Worm (Caenorhabditis elegans) whole organism, young adult: ENCODE results near the gene ZK795.3.

Source experiments
- B0035.1 ChIP-seq: sonication (generic microtip); optimal IDR thresholded peaks from 2 replicates; lab custom pipeline; 2016; ENCODE audit warnings: missing genetic modification characterization, mild to moderate bottlenecking, missing compliant biosample characterization, missing genotype, missing genetic modification reagents
- F23B12.7 ChIP-seq: sonication (generic microtip); optimal IDR thresholded peaks from 2 replicates; lab custom pipeline; 2017; ENCODE audit warnings: missing genetic modification characterization, mild to moderate bottlenecking, missing compliant biosample characterization, antibody characterized with exemption, moderate library complexity; ENCODE audit not compliant: insufficient read depth
- F39B2.1 ChIP-seq: fragments of 200-800 bp; sonication (Bioruptor generic); IDR thresholded peaks from 2 replicates; pipeline ENCODE4 v1.3.6; 2022; ENCODE audit warnings: missing genetic modification reagents, missing genetic modification characterization, missing compliant biosample characterization
- F52B5.7 ChIP-seq: sonication (generic microtip); optimal IDR thresholded peaks from 2 replicates; lab custom pipeline; 2016; ENCODE audit warnings: mild to moderate bottlenecking, missing genetic modification characterization, missing compliant biosample characterization
- F55B11.4 ChIP-seq: sonication (generic microtip); optimal IDR thresholded peaks from 2 replicates; lab custom pipeline; 2016; ENCODE audit warnings: missing compliant biosample characterization, missing genetic modification characterization, borderline replicate concordance; ENCODE audit not compliant: insufficient read depth
- ZK185.1 ChIP-seq: sonication (generic microtip); optimal IDR thresholded peaks from 2 replicates; lab custom pipeline; 2016; ENCODE audit warnings: mild to moderate bottlenecking, missing genetic modification characterization, missing compliant biosample characterization; ENCODE audit not compliant: poor library complexity, severe bottlenecking
- aptf-2 ChIP-seq: fragments of 200-800 bp; sonication (Bioruptor generic); conservative IDR thresholded peaks from 2 replicates; pipeline ENCODE4 v1.3.6; 2022; ENCODE audit warnings: missing genetic modification reagents, missing genetic modification characterization, missing compliant biosample characterization
- atf-7 ChIP-seq: sonication (generic microtip); optimal IDR thresholded peaks from 2 replicates; lab custom pipeline; 2017; ENCODE audit warnings: mild to moderate bottlenecking, missing genetic modification characterization, missing compliant biosample characterization
- attf-3 ChIP-seq: fragments of 200-800 bp; sonication (Bioruptor generic); conservative IDR thresholded peaks from 2 replicates; pipeline ENCODE4 v1.3.6; 2022; ENCODE audit warnings: missing genetic modification reagents, missing genetic modification characterization, missing compliant biosample characterization
- bed-1 ChIP-seq: fragments of 200-800 bp; sonication (Bioruptor generic); IDR thresholded peaks from 2 replicates; pipeline ENCODE4 v1.3.6; 2022; ENCODE audit warnings: missing genetic modification reagents, missing genetic modification characterization, missing compliant biosample characterization
- ccch-3 ChIP-seq: fragments of 200-800 bp; sonication (Bioruptor generic); optimal IDR thresholded peaks from 2 replicates; lab custom pipeline; 2018; ENCODE audit warnings: mild to moderate bottlenecking, missing genetic modification characterization, missing compliant biosample characterization
- cebp-2 ChIP-seq: fragments of 200-800 bp; sonication (Bioruptor generic); IDR thresholded peaks from 2 replicates; pipeline ENCODE4 v1.3.6; 2022; ENCODE audit warnings: missing genetic modification characterization, missing compliant biosample characterization
- ceh-100 ChIP-seq: fragments of 200-800 bp; sonication (Bioruptor generic); IDR thresholded peaks from 2 replicates; pipeline ENCODE4 v1.3.6; 2022; ENCODE audit warnings: missing genetic modification reagents, missing genetic modification characterization, missing compliant biosample characterization
- ceh-40 ChIP-seq: fragments of 200-800 bp; sonication (Bioruptor generic); IDR thresholded peaks from 2 replicates; pipeline ENCODE4 v1.3.6; 2022; ENCODE audit warnings: missing genetic modification characterization, missing compliant biosample characterization
- him-1 ChIP-seq: sonication (generic microtip); optimal IDR thresholded peaks from 2 replicates; lab custom pipeline; 2016; ENCODE audit warnings: missing genotype, missing genetic modification reagents, missing genetic modification characterization, missing compliant biosample characterization
- hlh-12 ChIP-seq: sonication (generic microtip); optimal IDR thresholded peaks from 2 replicates; lab custom pipeline; 2016; ENCODE audit warnings: missing genetic modification characterization, missing compliant biosample characterization
- hmg-20 ChIP-seq: fragments of 200-800 bp; sonication (Bioruptor generic); IDR thresholded peaks from 2 replicates; pipeline ENCODE4 v1.3.6; 2022; ENCODE audit warnings: missing genetic modification reagents, missing genetic modification characterization, missing compliant biosample characterization
- let-607 ChIP-seq, 2 experiments: fragments of 200-800 bp in 1 of 2; sonication (Bioruptor generic) in 1 of 2; sonication (generic microtip) in 1 of 2; optimal IDR thresholded peaks; 2 replicates each; lab custom pipeline; 2016 to 2018; ENCODE audit warnings: mild to moderate bottlenecking in 2 of 2, missing compliant biosample characterization in 2 of 2, missing genetic modification characterization in 2 of 2, moderate library complexity in 2 of 2, missing genotype in 1 of 2
- lin-35 ChIP-seq, 3 experiments: fragments of 150-350 bp in 2 of 3; sonication (generic microtip) in 1 of 3; optimal IDR thresholded peaks; 2 replicates each; lab custom pipeline; 2014 to 2018; ENCODE audit warnings: missing biosample characterization in 3 of 3, missing genetic modification characterization in 3 of 3, missing genetic modification reagents in 3 of 3
- lin-40 ChIP-seq: sonication (generic microtip); optimal IDR thresholded peaks from 2 replicates; lab custom pipeline; 2016; ENCODE audit warnings: missing genetic modification characterization, mild to moderate bottlenecking, missing compliant biosample characterization, missing genotype, missing genetic modification reagents
- lin-54 ChIP-seq: fragments of 200-800 bp; sonication (Bioruptor generic); optimal IDR thresholded peaks from 2 replicates; lab custom pipeline; 2018; ENCODE audit warnings: mild to moderate bottlenecking, missing genetic modification characterization, missing compliant biosample characterization
- lsl-1 ChIP-seq: fragments of 200-800 bp; sonication (Bioruptor generic); optimal IDR thresholded peaks from 2 replicates; lab custom pipeline; 2018; ENCODE audit warnings: mild to moderate bottlenecking, missing genetic modification characterization, moderate library complexity, missing compliant biosample characterization
- lsy-27 ChIP-seq: sonication (generic microtip); optimal IDR thresholded peaks from 2 replicates; lab custom pipeline; 2017; ENCODE audit warnings: missing genetic modification characterization, mild to moderate bottlenecking, missing compliant biosample characterization, antibody characterized with exemption, missing genotype, borderline replicate concordance; ENCODE audit not compliant: insufficient read depth
- madf-10 ChIP-seq: sonication (generic microtip); optimal IDR thresholded peaks from 2 replicates; lab custom pipeline; 2016; ENCODE audit warnings: mild to moderate bottlenecking, missing genetic modification characterization, missing compliant biosample characterization
- madf-3 ChIP-seq: fragments of 200-800 bp; sonication (Bioruptor generic); IDR thresholded peaks from 2 replicates; pipeline ENCODE4 v1.3.6; 2022; ENCODE audit warnings: missing genetic modification reagents, missing genetic modification characterization, missing compliant biosample characterization
- mxl-1 ChIP-seq: sonication (generic microtip); optimal IDR thresholded peaks from 2 replicates; lab custom pipeline; 2016; ENCODE audit warnings: missing genetic modification characterization, missing compliant biosample characterization
- nhr-179 ChIP-seq: sonication (generic microtip); optimal IDR thresholded peaks from 2 replicates; lab custom pipeline; 2016; ENCODE audit warnings: mild to moderate bottlenecking, missing genetic modification characterization, missing compliant biosample characterization
- nhr-27 ChIP-seq: fragments of 200-800 bp; sonication (Bioruptor generic); optimal IDR thresholded peaks from 2 replicates; lab custom pipeline; 2018; ENCODE audit warnings: mild to moderate bottlenecking, missing genetic modification characterization, moderate library complexity, missing compliant biosample characterization
- nhr-80 ChIP-seq: sonication (generic microtip); optimal IDR thresholded peaks from 2 replicates; lab custom pipeline; 2016; ENCODE audit warnings: missing genetic modification characterization, missing compliant biosample characterization
- nhr-90 ChIP-seq: sonication (generic microtip); optimal IDR thresholded peaks from 2 replicates; lab custom pipeline; 2016; ENCODE audit warnings: missing genotype, mild to moderate bottlenecking, missing genetic modification characterization, missing compliant biosample characterization
- pha-4 ChIP-seq: fragments of 150-350 bp; sonication (generic microtip); optimal IDR thresholded peaks from 2 replicates; lab custom pipeline; 2014; ENCODE audit warnings: missing biosample characterization, missing genetic modification reagents, missing genetic modification characterization
- rec-8 ChIP-seq, 2 experiments: sonication (generic microtip); optimal IDR thresholded peaks; 2 replicates each; lab custom pipeline; 2016; ENCODE audit warnings: mild to moderate bottlenecking in 2 of 2, missing genetic modification characterization in 2 of 2, missing genetic modification reagents in 2 of 2, missing genotype in 2 of 2, missing biosample characterization in 1 of 2, missing compliant biosample characterization in 1 of 2, moderate library complexity in 1 of 2
- snpc-1.1 ChIP-seq: sonication (generic microtip); optimal IDR thresholded peaks from 2 replicates; lab custom pipeline; 2017; ENCODE audit warnings: missing genetic modification characterization, mild to moderate bottlenecking, missing compliant biosample characterization, antibody characterized with exemption, moderate library complexity, missing genotype, missing genetic modification reagents; ENCODE audit not compliant: insufficient read depth
- snpc-3.4 ChIP-seq: sonication (generic microtip); optimal IDR thresholded peaks from 2 replicates; lab custom pipeline; 2017; ENCODE audit warnings: missing genetic modification characterization, mild to moderate bottlenecking, missing compliant biosample characterization, antibody characterized with exemption, moderate library complexity, missing genotype, missing genetic modification reagents
- snpc-4 ChIP-seq, 5 experiments: fragments of 150-350 bp in 1 of 5; sonication (generic microtip) in 4 of 5; optimal IDR thresholded peaks; 2 replicates each; lab custom pipeline; 2014 to 2018; ENCODE audit warnings: missing genetic modification characterization in 5 of 5, missing biosample characterization in 3 of 5, antibody characterized with exemption in 2 of 5, mild to moderate bottlenecking in 2 of 5, missing compliant biosample characterization in 2 of 5, missing genotype in 2 of 5, moderate library complexity in 2 of 5, missing genetic modification reagents in 1 of 5
- unc-130 ChIP-seq: sonication (generic microtip); optimal IDR thresholded peaks from 2 replicates; lab custom pipeline; 2016; ENCODE audit warnings: missing genetic modification reagents, missing genetic modification characterization, missing compliant biosample characterization
- xnd-1 ChIP-seq: sonication (generic microtip); optimal IDR thresholded peaks from 2 replicates; lab custom pipeline; 2016; ENCODE audit warnings: missing genotype, missing genetic modification reagents, missing genetic modification characterization, missing compliant biosample characterization
- ztf-22 ChIP-seq: fragments of 200-800 bp; sonication (Bioruptor generic); optimal IDR thresholded peaks from 2 replicates; lab custom pipeline; 2018; ENCODE audit warnings: mild to moderate bottlenecking, missing genetic modification characterization, moderate library complexity, missing compliant biosample characterization
- ztf-26 ChIP-seq: sonication (generic microtip); optimal IDR thresholded peaks from 2 replicates; lab custom pipeline; 2017; ENCODE audit warnings: missing genetic modification characterization, missing compliant biosample characterization
- ztf-6 ChIP-seq: fragments of 200-800 bp; sonication (Bioruptor generic); IDR thresholded peaks from 2 replicates; pipeline ENCODE4 v1.3.6; 2022; ENCODE audit warnings: missing genetic modification reagents, missing genetic modification characterization, missing compliant biosample characterization

The ZK795.3 gene

DNA sequence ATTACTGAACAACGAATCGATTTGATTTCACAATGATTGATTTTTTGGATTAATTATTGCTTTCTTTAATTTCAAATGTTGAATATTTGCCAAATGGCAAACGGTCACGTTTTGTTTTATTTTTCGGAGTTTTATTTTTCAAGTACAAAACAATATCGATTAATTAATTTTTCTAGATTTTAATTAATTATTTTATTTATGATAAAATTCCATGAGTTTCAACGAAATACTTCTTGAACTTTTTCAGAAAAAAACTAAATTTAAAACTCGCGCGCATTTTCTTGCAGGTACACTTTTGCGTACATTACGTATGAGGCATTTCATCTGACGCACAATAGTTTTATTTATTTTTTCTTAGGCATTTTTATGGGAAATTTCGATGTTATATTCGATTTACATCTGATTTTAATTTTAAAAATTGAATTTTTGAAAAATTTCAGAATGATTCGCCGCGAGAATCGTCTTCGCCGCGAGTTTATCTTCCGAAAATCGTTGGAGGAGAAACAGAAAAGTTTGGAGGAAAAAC, at the start of gene ZK795.3, which contains the start of gene ZK795.2 (continued):
- TF ChIP-seq F23B12.7 = peak; percentile 35
- no peak for TF ChIP-seq let-607 (tag; optimal IDR thresholded peaks at IDR 0.05; lab: Kevin White, UChicago)
- TF ChIP-seq ztf-6 (GFP tag; lab: Robert Waterston, UW) = no peak
- TF ChIP-seq lin-54 (GFP tag; lab: Kevin White, UChicago) = peak; percentile 97
- peak; percentile 2 for TF ChIP-seq him-1
- no peak for TF ChIP-seq hmg-20 (GFP tag; lab: Robert Waterston, UW)
- TF ChIP-seq nhr-90 (tag; lab: Kevin White, UChicago) = no peak
- no peak for TF ChIP-seq B0035.1 (tag; lab: Kevin White, UChicago)
- TF ChIP-seq madf-3 = no peak
- TF ChIP-seq, all 124 proteins: peak for 13

DNA sequence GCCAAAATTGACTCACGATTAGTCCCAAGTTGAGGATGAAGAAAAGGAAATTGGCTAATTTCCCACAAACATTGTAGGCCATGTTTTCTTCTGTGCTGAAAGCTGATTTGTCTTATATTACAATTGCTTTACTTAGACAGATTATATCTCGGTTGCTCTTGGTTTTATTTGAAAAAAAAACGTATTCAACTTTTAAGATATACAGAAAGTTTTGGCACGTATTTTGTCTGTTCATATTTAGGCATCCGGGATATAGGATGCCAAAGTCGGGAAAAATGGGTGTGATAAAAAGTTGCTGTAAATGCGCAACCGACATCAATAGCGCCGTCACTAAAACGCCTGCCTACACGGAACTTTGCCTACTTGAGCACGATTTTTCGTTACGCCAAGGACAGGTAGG, 39.0 kb upstream of the ZK795.3 start, which contains the start of gene tsp-4:
Gene tsp-4 (minus strand): TSS at position 101 of the 400 bp plus-strand sequence.
- no peak for TF ChIP-seq lin-54 (GFP tag; lab: Kevin White, UChicago)
- no peak for TF ChIP-seq snpc-3.4 (tag; lab: Kevin White, UChicago)
- TF ChIP-seq F52B5.7 (tag; lab: Kevin White, UChicago) = no peak
- no peak for TF ChIP-seq ztf-26 (tag; lab: Kevin White, UChicago)

DNA sequence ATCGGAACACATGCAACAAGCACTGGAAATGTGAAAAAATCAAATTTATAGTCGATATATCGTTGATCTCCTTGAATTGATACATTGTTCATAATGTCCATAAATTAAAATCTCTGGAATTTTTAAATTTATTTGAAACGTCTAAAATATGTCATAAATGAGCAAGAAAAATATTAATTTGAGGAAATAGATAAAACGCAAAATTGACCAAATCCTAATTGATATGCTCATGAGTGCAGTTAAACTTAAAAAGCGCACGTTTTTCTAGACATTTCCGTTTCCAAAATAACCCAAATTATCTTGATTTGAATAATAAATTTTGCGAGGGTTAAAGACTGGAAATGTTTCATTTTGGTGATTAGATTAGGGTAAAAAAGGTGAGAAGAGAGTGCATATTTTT, 36.6 kb upstream of the ZK795.3 start, which contains the start of gene sru-13:
Gene sru-13 (minus strand): TSS at position 101 of the 400 bp plus-strand sequence.
- TF ChIP-seq F55B11.4 (tag; lab: Kevin White, UChicago) (no peak), nhr-80 (tag; lab: Kevin White, UChicago) (no peak), aptf-2 (GFP tag; lab: Robert Waterston, UW) (no peak), mxl-1 (no peak), lin-40 (no peak), ccch-3 (GFP tag; lab: Kevin White, UChicago) (no peak), unc-130 (GFP tag; lab: Kevin White, UChicago) (no peak), atf-7 (no peak), F39B2.1 (GFP tag; lab: Robert Waterston, UW) (no peak), snpc-4 (GFP tag; optimal IDR thresholded peaks at IDR 0.05; lab: Kevin White, UChicago) (no peak), snpc-4 (tag; optimal IDR thresholded peaks at IDR 0.05; lab: Kevin White, UChicago) (no peak), nhr-27 (no peak), snpc-1.1 (tag; lab: Kevin White, UChicago) (no peak), nhr-179 (no peak), lsl-1 (GFP tag; lab: Kevin White, UChicago) (no peak), ceh-40 (GFP tag; lab: Robert Waterston, UW) (no peak), F23B12.7 (no peak)

DNA sequence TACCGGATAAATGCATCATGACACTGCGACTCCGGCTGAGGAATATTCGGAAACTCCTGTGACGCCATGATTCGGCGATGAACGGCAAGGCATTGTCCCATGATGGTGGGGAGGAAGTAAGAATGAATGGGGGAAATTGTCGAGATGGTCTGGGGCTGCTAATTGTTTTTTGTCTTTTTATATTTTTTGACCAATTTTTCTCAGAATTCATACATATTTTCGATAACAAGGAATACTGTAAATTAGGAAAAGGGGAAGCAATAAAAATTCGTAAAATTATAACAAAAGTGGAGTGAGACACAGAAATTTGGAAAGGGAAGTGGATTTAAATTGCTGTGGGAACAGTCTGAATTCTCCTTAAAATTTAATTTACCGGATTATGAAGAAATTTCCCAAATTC, 33.8 kb upstream of the ZK795.3 start, which contains the start of gene eak-4:
Gene eak-4 (minus strand): TSS at position 101 of the 400 bp plus-strand sequence.
- TF ChIP-seq ceh-100 (GFP tag; lab: Robert Waterston, UW) (no peak), lsy-27 (tag; lab: Kevin White, UChicago) (no peak), pha-4 (tag; lab: Kevin White, UChicago) (no peak), ztf-22 (GFP tag; lab: Kevin White, UChicago) (no peak), mxl-1 (no peak), cebp-2 (GFP tag; lab: Robert Waterston, UW) (no peak), hlh-12 (tag; lab: Kevin White, UChicago) (no peak), snpc-3.4 (tag; lab: Kevin White, UChicago) (no peak), attf-3 (GFP tag; lab: Robert Waterston, UW) (no peak), F23B12.7 (no peak), unc-130 (GFP tag; lab: Kevin White, UChicago) (no peak), snpc-1.1 (tag; lab: Kevin White, UChicago) (no peak), madf-10 (tag; lab: Kevin White, UChicago) (no peak), madf-3 (no peak), lin-35 (GFP tag; optimal IDR thresholded peaks at IDR 0.05; lab: Kevin White, UChicago) (no peak), xnd-1 (no peak), bed-1 (GFP tag; lab: Robert Waterston, UW) (no peak), ZK185.1 (no peak), lin-40 (no peak), rec-8 (tag; optimal IDR thresholded peaks at IDR 0.05; lab: Kevin White, UChicago) (no peak)
